Worm (Caenorhabditis elegans): ENCODE measurements around the gene str-135.

ce11 chrV:8291764-8292163 is 11.1 kb upstream of the str-135 start, which contains the start of gene srg-33:
- TF ChIP-seq F49E8.2 (tag; optimal IDR thresholded peaks at IDR 0.05; ENCODE audit: borderline replicate concordance) = no peak
- TF ChIP-seq lsy-2 (tag; optimal IDR thresholded peaks at IDR 0.05) = no peak
- TF ChIP-seq nhr-11 (tag; optimal IDR thresholded peaks at IDR 0.05) = no peak
- TF ChIP-seq nhr-77 (tag; optimal IDR thresholded peaks at IDR 0.05) = no peak
- no peak for TF ChIP-seq ceh-82 (tag; optimal IDR thresholded peaks at IDR 0.05)
- no peak for TF ChIP-seq nhr-10 (tag; optimal IDR thresholded peaks at IDR 0.05)
- no peak for TF ChIP-seq nhr-42 (GFP tag; IDR thresholded peaks at IDR 0.05)
- no peak for TF ChIP-seq unc-62 (GFP tag; optimal IDR thresholded peaks at IDR 0.05 in 1 of 2)
- TF ChIP-seq unc-62 (tag; optimal IDR thresholded peaks at IDR 0.05) = no peak
- no peak for TF ChIP-seq snpc-1.2 (GFP tag; IDR thresholded peaks at IDR 0.05)
- no peak for TF ChIP-seq R02D3.7 (tag; optimal IDR thresholded peaks at IDR 0.05)
- no peak for TF ChIP-seq spr-1 (tag; optimal IDR thresholded peaks at IDR 0.05)
- no peak for TF ChIP-seq ctbp-1 (GFP tag; IDR thresholded peaks at IDR 0.05)
- TF ChIP-seq saeg-2 (GFP tag; IDR thresholded peaks at IDR 0.05) = no peak

Data from whole organism, L4 larva.